Worm (Caenorhabditis elegans): ENCODE results near the gene ZK353.10.
A peak's percentile ranks its signal among the peaks of the same experiment; 100 is the strongest.

- TF ChIP-seq ztf-29 (GFP tag; IDR thresholded peaks at IDR 0.05): peak; percentile 27; the same call in 1 of the 2 replicates
- TF ChIP-seq ztf-23 (GFP tag; IDR thresholded peaks at IDR 0.05): no peak
- TF ChIP-seq klf-2 (GFP tag; conservative IDR thresholded peaks at IDR 0.05): no peak
- no peak for TF ChIP-seq T22C8.4 (GFP tag; IDR thresholded peaks at IDR 0.05)
- TF ChIP-seq flt-1 (GFP tag; IDR thresholded peaks at IDR 0.05): peak; percentile 68
- peak; percentile 67 for TF ChIP-seq cog-1 (tag; optimal IDR thresholded peaks at IDR 0.05)
- TF ChIP-seq ref-1 (GFP tag; conservative IDR thresholded peaks at IDR 0.05): no peak
- TF ChIP-seq tab-1 (GFP tag; IDR thresholded peaks at IDR 0.05): no peak
- no peak for TF ChIP-seq med-1 (GFP tag; optimal IDR thresholded peaks at IDR 0.05; ENCODE audit: insufficient read depth)
Observed at ce11 chrIII:8356407-8356881, 37.8 kb downstream of the ZK353.10 start.

Data from whole organism, midembryonic.